Worm (Caenorhabditis elegans) whole organism, L3 larva: Measurements from ENCODE around the gene snpc-3.1.
"Not testable (repeated sequence)": the region's sequence is repeated elsewhere in the genome, so short reads cannot be mapped to it uniquely, and the experiment has no call there.

Experiments used
- aly-2 ChIP-seq: fragments of 150-350 bp; optimal IDR thresholded peaks from 2 replicates; lab custom pipeline; 2014; ENCODE audit warnings: missing biosample characterization, missing genetic modification characterization
- ceh-28 ChIP-seq: fragments of 150-350 bp; optimal IDR thresholded peaks from 2 replicates; lab custom pipeline; 2014; ENCODE audit warnings: missing biosample characterization, missing genetic modification reagents, missing genetic modification characterization
- ceh-82 ChIP-seq: fragments of 150-350 bp; optimal IDR thresholded peaks from 2 replicates; lab custom pipeline; 2014; ENCODE audit warnings: missing biosample characterization, missing genetic modification characterization
- ceh-9 ChIP-seq: sonication (generic microtip); optimal IDR thresholded peaks from 2 replicates; lab custom pipeline; 2018; ENCODE audit warnings: missing biosample characterization, missing genetic modification characterization
- egl-27 ChIP-seq: sonication (generic microtip); optimal IDR thresholded peaks from 4 replicates; lab custom pipeline; 2017; ENCODE audit warnings: missing biosample characterization, missing genetic modification reagents, missing genetic modification characterization
- egl-5 ChIP-seq: fragments of 150-350 bp; optimal IDR thresholded peaks from 2 replicates; lab custom pipeline; 2017; ENCODE audit warnings: missing biosample characterization, missing genetic modification reagents, missing genetic modification characterization, inconsistent platforms
- elt-1 ChIP-seq: fragments of 150-350 bp; optimal IDR thresholded peaks from 2 replicates; lab custom pipeline; 2014; ENCODE audit warnings: missing biosample characterization, missing genetic modification characterization
- elt-2 ChIP-seq: sonication (generic microtip); optimal IDR thresholded peaks from 2 replicates; lab custom pipeline; 2016; ENCODE audit warnings: missing genetic modification reagents, mild to moderate bottlenecking, missing genetic modification characterization, missing compliant biosample characterization
- eor-1 ChIP-seq, 2 experiments: fragments of 150-350 bp; optimal IDR thresholded peaks; 2 replicates each; lab custom pipeline; 2014 to 2018; ENCODE audit warnings: missing biosample characterization in 2 of 2, missing genetic modification characterization in 2 of 2
- fkh-10 ChIP-seq: sonication (generic microtip); optimal IDR thresholded peaks from 2 replicates; lab custom pipeline; 2017; ENCODE audit warnings: missing biosample characterization, missing genetic modification reagents, missing genetic modification characterization
- fkh-2 ChIP-seq: fragments of 150-350 bp; optimal IDR thresholded peaks from 2 replicates; lab custom pipeline; 2014; ENCODE audit warnings: missing biosample characterization, missing genetic modification reagents, missing genetic modification characterization
- fos-1 ChIP-seq: fragments of 150-350 bp; optimal IDR thresholded peaks from 2 replicates; lab custom pipeline; 2014; ENCODE audit warnings: missing biosample characterization, missing genetic modification characterization
- hmg-11 ChIP-seq: sonication (generic microtip); optimal IDR thresholded peaks from 2 replicates; lab custom pipeline; 2016; ENCODE audit warnings: missing genetic modification characterization, missing compliant biosample characterization
- jun-1 ChIP-seq: fragments of 150-350 bp; optimal IDR thresholded peaks from 2 replicates; lab custom pipeline; 2014; ENCODE audit warnings: missing biosample characterization, missing genetic modification reagents, missing genetic modification characterization
- lin-39 ChIP-seq: fragments of 150-350 bp; optimal IDR thresholded peaks from 2 replicates; lab custom pipeline; 2018; ENCODE audit warnings: missing biosample characterization, missing genetic modification reagents, missing genetic modification characterization
- lsy-12 ChIP-seq: sonication (generic microtip); optimal IDR thresholded peaks from 2 replicates; lab custom pipeline; 2016; ENCODE audit warnings: mild to moderate bottlenecking, missing genetic modification characterization, missing compliant biosample characterization
- mml-1 ChIP-seq: fragments of 150-350 bp; sonication (generic microtip); optimal IDR thresholded peaks from 3 replicates; lab custom pipeline; 2014; ENCODE audit warnings: missing biosample characterization, missing genetic modification characterization
- nfya-1 ChIP-seq: sonication (generic microtip); optimal IDR thresholded peaks from 2 replicates; lab custom pipeline; 2017; ENCODE audit warnings: missing genetic modification characterization, mild to moderate bottlenecking, missing compliant biosample characterization, antibody characterized with exemption, moderate library complexity; ENCODE audit not compliant: insufficient read depth
- nhr-11 ChIP-seq: fragments of 150-350 bp; optimal IDR thresholded peaks from 2 replicates; lab custom pipeline; 2014; ENCODE audit warnings: missing biosample characterization, missing genetic modification characterization
- nhr-12 ChIP-seq: fragments of 150-350 bp; optimal IDR thresholded peaks from 2 replicates; lab custom pipeline; 2014; ENCODE audit warnings: missing biosample characterization, missing genetic modification characterization
- nhr-23 ChIP-seq: fragments of 150-350 bp; optimal IDR thresholded peaks from 2 replicates; lab custom pipeline; 2014; ENCODE audit warnings: missing biosample characterization, missing genetic modification reagents, missing genetic modification characterization
- nhr-237 ChIP-seq: fragments of 150-350 bp; optimal IDR thresholded peaks from 2 replicates; lab custom pipeline; 2014; ENCODE audit warnings: missing biosample characterization, missing genetic modification characterization
- nhr-28 ChIP-seq: fragments of 150-350 bp; optimal IDR thresholded peaks from 2 replicates; lab custom pipeline; 2014; ENCODE audit warnings: missing biosample characterization, missing genetic modification characterization
- nhr-76 ChIP-seq: fragments of 150-350 bp; sonication (generic microtip); optimal IDR thresholded peaks from 5 replicates; lab custom pipeline; 2014; ENCODE audit warnings: missing biosample characterization, missing genetic modification characterization
- pqm-1 ChIP-seq: fragments of 150-350 bp; optimal IDR thresholded peaks from 2 replicates; lab custom pipeline; 2017; ENCODE audit warnings: missing biosample characterization, missing genetic modification characterization, inconsistent platforms
- sea-2 ChIP-seq: fragments of 150-350 bp; sonication (generic microtip); optimal IDR thresholded peaks from 4 replicates; lab custom pipeline; 2014; ENCODE audit warnings: missing biosample characterization, missing genetic modification reagents, missing genetic modification characterization
- skn-1 ChIP-seq: fragments of 150-350 bp; optimal IDR thresholded peaks from 2 replicates; lab custom pipeline; 2014; ENCODE audit warnings: missing biosample characterization, missing genetic modification characterization
- snpc-4 ChIP-seq: fragments of 150-350 bp; optimal IDR thresholded peaks from 2 replicates; lab custom pipeline; 2014; ENCODE audit warnings: missing biosample characterization, missing genetic modification characterization
- tbx-2 ChIP-seq: sonication (generic microtip); optimal IDR thresholded peaks from 2 replicates; lab custom pipeline; 2016; ENCODE audit warnings: mild to moderate bottlenecking, missing genetic modification characterization, missing compliant biosample characterization

The snpc-3.1 gene

DNA sequence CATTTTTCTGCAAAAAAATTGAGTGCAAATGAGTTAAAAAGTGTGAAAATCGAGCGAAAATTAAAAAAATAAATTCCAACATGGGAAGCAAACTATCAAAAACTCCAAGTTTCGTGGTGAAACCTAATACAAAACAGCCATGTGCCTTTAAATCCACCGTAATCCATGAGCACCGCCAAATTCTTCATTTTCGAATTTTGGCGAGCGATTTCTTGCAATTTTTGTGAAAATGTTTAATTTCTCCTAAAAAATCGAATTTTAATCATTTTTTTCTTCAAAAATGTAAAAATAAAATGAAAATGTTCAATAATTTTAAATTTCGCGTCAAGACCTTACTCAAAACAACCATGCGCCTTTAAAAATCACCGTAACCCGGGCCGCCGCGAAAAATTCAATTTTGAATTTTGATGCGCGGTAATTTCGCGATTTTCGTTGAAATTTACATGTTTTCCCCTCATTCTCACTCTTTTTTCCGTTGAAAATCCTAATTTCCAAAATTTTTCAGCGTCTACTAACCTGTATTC, at the start of gene snpc-3.1, which contains the start of gene puf-7:
Gene snpc-3.1, minus strand, starts transcription at position 51 of the 524 bp plus-strand sequence.
Gene puf-7, plus strand, starts transcription at position 506 of the 524 bp plus-strand sequence.
- not testable (repeated sequence) for TF ChIP-seq fos-1 (tag; lab: Kevin White, UChicago); mml-1; egl-5 (tag; lab: Kevin White, UChicago)

DNA sequence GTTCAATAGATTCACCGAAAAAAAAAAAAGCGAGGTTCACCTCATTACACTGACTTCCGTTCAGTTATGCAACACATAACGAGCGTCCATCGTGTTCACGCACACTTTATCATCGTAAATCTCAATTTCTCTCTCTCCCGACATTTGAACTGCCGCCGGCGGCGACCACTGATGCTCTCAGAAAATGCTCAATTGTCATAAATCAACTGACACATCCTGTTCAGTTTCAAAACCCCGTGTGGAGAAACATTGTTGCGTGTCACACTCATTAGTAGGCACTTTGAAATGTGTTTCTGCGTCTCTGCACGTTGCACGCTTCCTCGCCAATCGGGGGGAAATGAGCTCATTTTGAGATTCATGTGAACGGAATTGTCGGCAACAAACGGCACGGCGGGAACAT, 49.7 kb upstream of the snpc-3.1 start:
- TF ChIP-seq sea-2: no peak
- peak; percentile 83 for TF ChIP-seq egl-5 (tag; lab: Kevin White, UChicago)
- no peak for TF ChIP-seq nfya-1 (tag; lab: Kevin White, UChicago)

DNA sequence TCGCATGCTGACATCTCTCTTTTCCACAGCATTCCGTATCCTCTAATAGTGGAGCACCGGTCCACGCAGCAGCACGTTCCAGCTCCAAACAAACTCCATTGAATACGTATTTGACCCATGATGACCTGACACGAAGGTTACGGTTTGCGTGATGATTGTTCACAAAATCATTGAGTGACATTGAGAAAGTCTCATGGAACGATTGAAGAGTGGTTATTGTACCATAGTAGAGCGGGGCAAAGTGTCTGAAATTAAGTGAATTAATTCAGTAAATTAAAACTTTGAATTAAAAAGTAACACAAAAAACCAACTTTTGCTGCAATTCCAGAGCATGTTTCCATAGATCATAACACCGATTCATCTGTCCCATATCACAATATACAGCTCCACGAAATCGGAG, 48.5 kb upstream of the snpc-3.1 start:
- no peak for TF ChIP-seq egl-27 (tag; lab: Kevin White, UChicago)
- no peak for TF ChIP-seq hmg-11 (tag; lab: Kevin White, UChicago)
- TF ChIP-seq aly-2 (tag; lab: Kevin White, UChicago): no peak
- TF ChIP-seq fkh-2 (tag; lab: Kevin White, UChicago): no peak
- no peak for TF ChIP-seq snpc-4 (tag; lab: Kevin White, UChicago)
- TF ChIP-seq lin-39 (tag; lab: Kevin White, UChicago): no peak
- no peak for TF ChIP-seq skn-1 (tag; lab: Kevin White, UChicago)
- TF ChIP-seq nhr-237 (tag; lab: Kevin White, UChicago): no peak
- no peak for TF ChIP-seq egl-5 (tag; lab: Kevin White, UChicago)
- no peak for TF ChIP-seq elt-2 (tag; lab: Kevin White, UChicago)
- TF ChIP-seq tbx-2 (tag; lab: Kevin White, UChicago): no peak
- no peak for TF ChIP-seq eor-1 (tag; optimal IDR thresholded peaks at IDR 0.05; lab: Kevin White, UChicago)
- TF ChIP-seq ceh-9: no peak
- no peak for TF ChIP-seq elt-1

DNA sequence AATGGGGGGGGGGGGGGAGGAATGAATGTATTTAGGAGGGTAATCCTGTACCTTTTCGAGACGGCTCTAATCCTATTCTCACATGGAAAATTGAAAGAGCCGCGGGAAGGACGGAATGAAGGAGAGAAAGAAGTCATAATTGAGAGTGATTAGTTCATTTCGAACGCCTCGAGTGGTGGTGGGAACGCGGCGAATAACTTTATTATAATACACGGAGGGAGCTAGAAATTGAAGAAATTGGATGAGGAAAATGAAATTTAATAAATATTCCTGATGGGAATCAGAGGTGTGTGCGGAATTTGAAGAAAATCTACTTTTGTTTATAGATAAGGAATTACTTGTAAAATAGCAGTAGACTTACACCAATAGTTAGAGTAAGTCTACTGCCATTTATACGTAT, 47.5 kb upstream of the snpc-3.1 start:
- TF ChIP-seq nhr-11 (tag; lab: Kevin White, UChicago): no peak
- no peak for TF ChIP-seq lsy-12 (tag; lab: Kevin White, UChicago)
- TF ChIP-seq nfya-1 (tag; lab: Kevin White, UChicago): no peak

DNA sequence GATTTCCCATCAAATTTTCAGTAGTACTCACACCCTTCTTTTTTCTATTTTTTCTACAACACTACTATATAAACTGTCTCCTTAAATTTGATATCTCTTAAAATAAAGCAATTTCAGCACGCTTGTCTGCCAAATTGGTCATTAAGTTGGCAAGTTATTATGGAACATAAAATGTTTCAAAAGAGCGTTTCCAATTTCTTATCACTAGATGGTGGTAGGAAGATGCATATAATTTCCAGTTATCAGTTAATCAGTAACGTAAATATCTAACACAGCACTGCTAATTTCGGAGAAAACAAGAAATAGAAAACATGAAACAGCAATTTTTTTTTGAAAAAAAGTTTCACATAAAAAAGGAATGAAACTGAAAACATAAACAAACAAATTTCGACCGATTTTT, 44.9 kb upstream of the snpc-3.1 start:
- TF ChIP-seq fkh-10 (GFP tag; lab: Kevin White, UChicago): peak; percentile 12
- no peak for TF ChIP-seq nhr-12 (tag; lab: Kevin White, UChicago)
- TF ChIP-seq elt-2 (tag; lab: Kevin White, UChicago): peak; percentile 14

DNA sequence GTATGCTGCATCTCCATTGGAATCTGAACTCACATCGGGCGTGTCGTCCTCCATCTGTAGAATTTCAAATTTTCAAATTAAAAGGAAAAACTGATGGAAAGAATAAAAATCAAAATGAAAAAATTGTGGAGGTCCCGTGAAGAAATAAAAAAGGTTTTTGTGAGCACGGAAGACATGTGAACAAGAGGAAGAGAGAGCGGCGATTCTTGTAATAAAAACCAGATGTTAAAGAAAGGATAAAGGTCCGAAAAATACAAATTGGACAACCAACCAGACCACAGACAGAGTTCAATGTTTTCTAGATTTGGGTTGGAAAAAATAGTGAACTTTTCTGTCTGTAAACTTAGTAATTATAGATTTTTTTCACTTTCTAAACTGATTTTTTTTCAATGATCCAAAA, 42.2 kb upstream of the snpc-3.1 start, which contains the start of gene unc-5:
Gene unc-5, minus strand, starts transcription at position 54 of the 400 bp plus-strand sequence.
- TF ChIP-seq egl-27 (tag; lab: Kevin White, UChicago) (no peak), jun-1 (tag; lab: Kevin White, UChicago) (no peak), egl-5 (tag; lab: Kevin White, UChicago) (no peak), lsy-12 (tag; lab: Kevin White, UChicago) (no peak), snpc-4 (tag; lab: Kevin White, UChicago) (no peak), hmg-11 (tag; lab: Kevin White, UChicago) (no peak), elt-1 (no peak), mml-1 (no peak), ceh-82 (tag; lab: Kevin White, UChicago) (no peak), lin-39 (tag; lab: Kevin White, UChicago) (no peak), ceh-28 (tag; lab: Kevin White, UChicago) (no peak), pqm-1 (tag; lab: Kevin White, UChicago) (no peak), nfya-1 (tag; lab: Kevin White, UChicago) (no peak), nhr-12 (tag; lab: Kevin White, UChicago) (no peak), nhr-23 (tag; lab: Kevin White, UChicago) (no peak), nhr-76 (tag; lab: Kevin White, UChicago) (no peak), nhr-237 (tag; lab: Kevin White, UChicago) (no peak), nhr-28 (tag; lab: Kevin White, UChicago) (no peak)
- TF ChIP-seq, all 47 proteins: peak for 0
